Fruit fly (Drosophila melanogaster): ENCODE measurements around the gene Strump.

The Strump gene

DNA sequence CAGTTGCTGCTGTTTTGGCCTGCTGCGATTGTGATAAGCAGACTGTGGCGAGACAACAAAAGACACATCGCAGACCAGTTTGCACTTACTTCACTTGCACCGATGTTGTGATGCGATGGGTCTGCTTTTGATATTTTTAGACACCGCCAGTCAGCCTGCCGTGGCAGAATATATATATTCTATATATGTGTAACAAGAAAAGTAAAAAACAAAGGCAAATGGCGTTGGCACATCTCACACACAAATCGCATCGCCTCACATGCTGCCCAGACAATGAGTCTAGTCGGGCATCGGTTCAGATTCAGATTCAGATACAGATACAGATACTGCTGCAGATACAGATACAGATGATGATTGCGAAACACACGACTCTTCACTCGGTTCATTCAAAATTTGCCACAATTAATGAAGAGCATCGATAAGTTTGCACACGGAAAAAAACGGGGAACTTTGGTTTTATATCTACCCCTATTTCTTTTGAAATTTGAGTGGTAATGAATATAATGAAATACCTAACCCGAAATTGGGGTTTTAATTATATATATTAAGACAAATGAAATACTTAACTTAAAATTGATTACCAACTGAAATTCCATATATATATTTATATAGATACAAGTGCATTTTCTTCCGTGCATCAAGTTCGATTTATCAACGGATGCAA is 46.1 kb downstream of the Strump start (continued):
- TF ChIP-seq CG6276 (GFP tag; optimal IDR thresholded peaks at IDR 0.05), result no peak
- TF ChIP-seq CG10631 (GFP tag; optimal IDR thresholded peaks at IDR 0.05), result peak; percentile 2
- no peak for TF ChIP-seq CG9139 (GFP tag; optimal IDR thresholded peaks at IDR 0.05)
- no peak for TF ChIP-seq CG1621 (tag; optimal IDR thresholded peaks at IDR 0.05)
- TF ChIP-seq CG7368 (GFP tag; optimal IDR thresholded peaks at IDR 0.05), result no peak
- peak; percentile 69 for TF ChIP-seq svp (GFP tag)
- peak; percentile 48 for TF ChIP-seq esn (GFP tag; optimal IDR thresholded peaks at IDR 0.05)
- TF ChIP-seq net (GFP tag; optimal IDR thresholded peaks at IDR 0.05), result no peak
- TF ChIP-seq CG8319 (GFP tag; optimal IDR thresholded peaks at IDR 0.05), result no peak
- peak; percentile 13 for TF ChIP-seq Sox14 (GFP tag; optimal IDR thresholded peaks at IDR 0.05)
- no peak for TF ChIP-seq fd59A (GFP tag; optimal IDR thresholded peaks at IDR 0.05)
- peak; percentile 21 for TF ChIP-seq topi (GFP tag; optimal IDR thresholded peaks at IDR 0.05)
- TF ChIP-seq Sox15 (GFP tag; optimal IDR thresholded peaks at IDR 0.05), result no peak
- TF ChIP-seq CG31627 (GFP tag; optimal IDR thresholded peaks at IDR 0.05), result no peak
- TF ChIP-seq CG8119 (GFP tag; IDR thresholded peaks at IDR 0.05), result no peak
- TF ChIP-seq Eip75B (GFP tag; optimal IDR thresholded peaks at IDR 0.05), result no peak

DNA sequence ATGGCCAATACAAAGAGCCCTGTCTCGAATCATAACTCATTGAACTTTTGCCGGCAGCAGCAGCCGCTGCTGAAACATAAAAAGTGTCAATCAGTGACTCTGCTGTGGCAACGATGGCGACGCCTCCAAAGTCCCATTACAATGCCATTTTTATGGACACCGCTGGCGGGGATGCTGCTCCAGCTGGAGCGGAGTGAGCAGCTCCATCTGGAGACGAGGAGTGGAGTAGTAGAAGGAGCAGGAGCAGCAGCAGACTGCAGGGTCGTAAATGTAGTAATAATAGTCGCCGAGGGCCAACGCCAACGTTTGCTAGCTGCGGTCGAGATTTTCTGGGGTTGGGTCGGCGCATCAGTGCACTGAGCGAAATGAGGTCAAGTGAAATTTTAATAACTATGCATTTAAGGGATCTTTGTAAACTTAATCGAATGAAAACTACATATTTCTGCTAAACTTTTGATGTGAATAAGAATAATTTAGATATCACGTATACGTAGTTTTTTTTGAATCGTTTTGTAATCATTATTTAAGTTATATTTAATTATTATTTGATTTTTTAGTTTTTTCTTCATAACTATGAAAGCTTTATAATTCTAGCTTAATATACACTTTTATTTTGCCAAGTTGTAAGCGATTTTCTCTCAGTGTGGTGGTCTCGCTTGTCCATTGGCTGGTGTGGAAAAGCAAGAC is 46.8 kb downstream of the Strump start:
- no peak for TF ChIP-seq CG4318 (GFP tag; optimal IDR thresholded peaks at IDR 0.05)
- peak; percentile 23 for TF ChIP-seq OdsH (GFP tag; optimal IDR thresholded peaks at IDR 0.05)
- peak; percentile 36 for TF ChIP-seq dsx (GFP tag; optimal IDR thresholded peaks at IDR 0.05; ENCODE audit: poor library complexity, severe bottlenecking)
- TF ChIP-seq Lpt (GFP tag; optimal IDR thresholded peaks at IDR 0.05), result peak; percentile 26
- no peak for TF ChIP-seq vri (GFP tag; optimal IDR thresholded peaks at IDR 0.05)
- no peak for TF ChIP-seq CG8119 (GFP tag; IDR thresholded peaks at IDR 0.05)
- no peak for TF ChIP-seq CG16779 (tag; optimal IDR thresholded peaks at IDR 0.05)
- peak; percentile 60 for TF ChIP-seq Ets96B (tag; optimal IDR thresholded peaks at IDR 0.05)
- TF ChIP-seq CG3032 (tag; optimal IDR thresholded peaks at IDR 0.05), result peak; percentile 61
- TF ChIP-seq acj6 (GFP tag; optimal IDR thresholded peaks at IDR 0.05), result peak; percentile 4
- peak; percentile 21 for TF ChIP-seq CG6808 (GFP tag; optimal IDR thresholded peaks at IDR 0.05)
- no peak for TF ChIP-seq Eip93F (GFP tag; optimal IDR thresholded peaks at IDR 0.05)
- TF ChIP-seq CG11762 (GFP tag; optimal IDR thresholded peaks at IDR 0.05; ENCODE audit: insufficient read depth), result peak; percentile 23
- TF ChIP-seq CG6276 (GFP tag; optimal IDR thresholded peaks at IDR 0.05), result no peak
- peak in 1 of 2 experiments; percentile 43 for TF ChIP-seq ss (GFP tag; optimal IDR thresholded peaks at IDR 0.05)
- no peak for TF ChIP-seq CG11902 (GFP tag; optimal IDR thresholded peaks at IDR 0.05)
- TF ChIP-seq CG6854 (GFP tag; optimal IDR thresholded peaks at IDR 0.05), result no peak
- TF ChIP-seq Ets21C (GFP tag; optimal IDR thresholded peaks at IDR 0.05), result no peak
- TF ChIP-seq pdm3 (GFP tag; optimal IDR thresholded peaks at IDR 0.05), result peak; percentile 2
- TF ChIP-seq CG7368 (GFP tag; optimal IDR thresholded peaks at IDR 0.05), result peak; percentile 6
- TF ChIP-seq Hr38 (GFP tag; optimal IDR thresholded peaks at IDR 0.05), result no peak
- no peak for TF ChIP-seq CG1621 (tag; optimal IDR thresholded peaks at IDR 0.05)
- no peak for TF ChIP-seq svp (GFP tag)
- TF ChIP-seq Blimp-1 (GFP tag; optimal IDR thresholded peaks at IDR 0.05), result no peak
- TF ChIP-seq esn (GFP tag; optimal IDR thresholded peaks at IDR 0.05), result no peak
- no peak for TF ChIP-seq lz (GFP tag; optimal IDR thresholded peaks at IDR 0.05)
- peak; percentile 40 for TF ChIP-seq CG10631 (GFP tag; optimal IDR thresholded peaks at IDR 0.05)
- peak; percentile 26 for TF ChIP-seq CG34406 (GFP tag; optimal IDR thresholded peaks at IDR 0.05)
- TF ChIP-seq fd85E (GFP tag; optimal IDR thresholded peaks at IDR 0.05), result no peak
- no peak for TF ChIP-seq CG8319 (GFP tag; optimal IDR thresholded peaks at IDR 0.05)
- TF ChIP-seq spab (GFP tag; optimal IDR thresholded peaks at IDR 0.05), result peak; percentile 51
- no peak for TF ChIP-seq Gug (GFP tag; IDR thresholded peaks at IDR 0.05)
- no peak for TF ChIP-seq fd59A (GFP tag; optimal IDR thresholded peaks at IDR 0.05)
- peak; percentile 46 for TF ChIP-seq CG32006 (GFP tag; optimal IDR thresholded peaks at IDR 0.05)
- TF ChIP-seq Smox (GFP tag; optimal IDR thresholded peaks at IDR 0.05), result no peak
- no peak for TF ChIP-seq fkh (GFP tag; optimal IDR thresholded peaks at IDR 0.05)
- TF ChIP-seq CG6792 (GFP tag; optimal IDR thresholded peaks at IDR 0.05), result no peak
- no peak for TF ChIP-seq Sox15 (GFP tag; optimal IDR thresholded peaks at IDR 0.05)
- peak; percentile 16 for TF ChIP-seq CG10669 (GFP tag; optimal IDR thresholded peaks at IDR 0.05)
- TF ChIP-seq CG3919 (GFP tag; optimal IDR thresholded peaks at IDR 0.05), result peak; percentile 46
